Fruit fly (Drosophila melanogaster) whole organism, embryonic: ENCODE results near the gene CG33483.
A peak's percentile ranks its signal among the peaks of the same experiment; 100 is the strongest.

ENCODE experiments used
- Aef1 ChIP-seq: fragments of 200-800 bp; sonication (Bioruptor generic); IDR thresholded peaks from 3 replicates; pipeline ENCODE4 v1.3.6; 2022; ENCODE audit warnings: missing biosample characterization, missing genetic modification characterization
- Bgb ChIP-seq: fragments of 200-800 bp; sonication (Bioruptor generic); IDR thresholded peaks from 2 replicates; pipeline ENCODE4 v1.3.6; 2022; ENCODE audit warnings: missing biosample characterization, missing genetic modification characterization; ENCODE audit not compliant: partially characterized antibody
- CG10462 ChIP-seq: fragments of 200-800 bp; sonication (Bioruptor generic); optimal IDR thresholded peaks from 2 replicates; lab custom pipeline; 2016; ENCODE audit warnings: missing biosample characterization, missing genetic modification characterization
- CG11093 ChIP-seq: fragments of 200-800 bp; sonication (Bioruptor generic); IDR thresholded peaks from 3 replicates; pipeline ENCODE4 v1.3.6; 2022; ENCODE audit warnings: missing biosample characterization, missing genetic modification characterization
- CG1233 ChIP-seq: fragments of 200-800 bp; sonication (Bioruptor generic); optimal IDR thresholded peaks from 4 replicates; lab custom pipeline; 2018; ENCODE audit warnings: missing biosample characterization, mild to moderate bottlenecking, missing genetic modification characterization
- CG13287 ChIP-seq: fragments of 200-800 bp; sonication (Bioruptor generic); IDR thresholded peaks from 2 replicates; pipeline ENCODE4 v1.3.6; 2022; ENCODE audit warnings: missing biosample characterization, missing genetic modification characterization; ENCODE audit not compliant: partially characterized antibody
- CG15601 ChIP-seq: fragments of 200-800 bp; sonication (Bioruptor generic); optimal IDR thresholded peaks from 3 replicates; lab custom pipeline; 2019; ENCODE audit warnings: missing biosample characterization, mild to moderate bottlenecking, missing genetic modification characterization, moderate library complexity
- CG17328 ChIP-seq: fragments of 200-800 bp; sonication (Bioruptor generic); IDR thresholded peaks from 2 replicates; pipeline ENCODE4 v1.3.6; 2022; ENCODE audit warnings: missing biosample characterization, missing genetic modification characterization
- CG17829 ChIP-seq: fragments of 200-800 bp; optimal IDR thresholded peaks from 2 replicates; lab custom pipeline; 2019; ENCODE audit warnings: missing biosample characterization, mild to moderate bottlenecking, missing genetic modification characterization, moderate library complexity
- CG18476 ChIP-seq: fragments of 200-800 bp; sonication (Bioruptor generic); optimal IDR thresholded peaks from 2 replicates; lab custom pipeline; 2016; ENCODE audit warnings: missing biosample characterization, mild to moderate bottlenecking, missing genetic modification characterization
- CG2678 ChIP-seq: fragments of 200-800 bp; sonication (Bioruptor generic); optimal IDR thresholded peaks from 3 replicates; lab custom pipeline; 2019; ENCODE audit warnings: missing biosample characterization, mild to moderate bottlenecking, missing genetic modification characterization, moderate library complexity
- CG30403 ChIP-seq: fragments of 200-800 bp; sonication (Bioruptor generic); optimal IDR thresholded peaks from 3 replicates; lab custom pipeline; 2016; ENCODE audit warnings: missing biosample characterization, missing genetic modification characterization
- CG31224 ChIP-seq: fragments of 200-800 bp; sonication (Bioruptor generic); IDR thresholded peaks from 2 replicates; pipeline ENCODE4 v1.3.6; 2022; ENCODE audit warnings: missing biosample characterization, missing genetic modification characterization
- CG32772 ChIP-seq: fragments of 200-800 bp; sonication (Bioruptor generic); IDR thresholded peaks from 2 replicates; pipeline ENCODE4 v1.3.6; 2022; ENCODE audit warnings: missing biosample characterization, missing genetic modification characterization
- CG3838 ChIP-seq: fragments of 200-800 bp; sonication (Bioruptor generic); optimal IDR thresholded peaks from 3 replicates; lab custom pipeline; 2016; ENCODE audit warnings: missing biosample characterization, missing genetic modification characterization
- CG6813 ChIP-seq: fragments of 200-800 bp; sonication (Bioruptor generic); optimal IDR thresholded peaks from 2 replicates; lab custom pipeline; 2017; ENCODE audit warnings: missing biosample characterization, missing genetic modification characterization, mild to moderate bottlenecking, moderate library complexity, missing genetic modification reagents
- CG6854 ChIP-seq: fragments of 200-800 bp; sonication (Bioruptor generic); optimal IDR thresholded peaks from 3 replicates; lab custom pipeline; 2017; ENCODE audit warnings: missing biosample characterization, mild to moderate bottlenecking, missing genetic modification characterization
- CG9932 ChIP-seq: fragments of 200-800 bp; sonication (Bioruptor generic); IDR thresholded peaks from 2 replicates; pipeline ENCODE4 v1.3.6; 2022; ENCODE audit warnings: missing biosample characterization, missing genetic modification characterization
- Camta ChIP-seq: fragments of 200-800 bp; sonication (Bioruptor generic); optimal IDR thresholded peaks from 2 replicates; lab custom pipeline; 2016; ENCODE audit warnings: missing biosample characterization, missing genetic modification characterization
- CrebB ChIP-seq: fragments of 200-800 bp; sonication (Bioruptor generic); optimal IDR thresholded peaks from 3 replicates; lab custom pipeline; 2018; ENCODE audit warnings: missing biosample characterization, mild to moderate bottlenecking, missing genetic modification characterization
- Dip3 ChIP-seq: fragments of 200-800 bp; sonication (Bioruptor generic); optimal IDR thresholded peaks from 3 replicates; lab custom pipeline; 2016; ENCODE audit warnings: missing biosample characterization, missing genetic modification characterization
- Eip74EF ChIP-seq, 2 experiments: fragments of 200-800 bp in 1 of 2; fragments of >200 bp in 1 of 2; sonication (Bioruptor generic) in 1 of 2; optimal IDR thresholded peaks; 2 replicates each; lab custom pipeline; 2017 to 2019; ENCODE audit warnings: missing biosample characterization in 2 of 2, missing genetic modification characterization in 2 of 2, mild to moderate bottlenecking in 1 of 2, moderate library complexity in 1 of 2
- Fer1 ChIP-seq: fragments of 200-800 bp; sonication (Bioruptor generic); optimal IDR thresholded peaks from 2 replicates; lab custom pipeline; 2017; ENCODE audit warnings: missing biosample characterization, mild to moderate bottlenecking, missing genetic modification characterization
- HLHmδ ChIP-seq: fragments of 200-800 bp; sonication (Bioruptor generic); optimal IDR thresholded peaks from 2 replicates; lab custom pipeline; 2018; ENCODE audit warnings: missing biosample characterization, mild to moderate bottlenecking, missing genetic modification characterization, moderate library complexity
- Hmr ChIP-seq: fragments of 200-800 bp; sonication (Bioruptor generic); optimal IDR thresholded peaks from 3 replicates; lab custom pipeline; 2017; ENCODE audit warnings: mild to moderate bottlenecking, missing biosample characterization, missing genetic modification reagents, missing genetic modification characterization
- Hr51 ChIP-seq, 2 experiments: fragments of 200-800 bp; sonication (Bioruptor generic); optimal IDR thresholded peaks; 2 replicates in 1 of 2; 3 replicates in 1 of 2; lab custom pipeline; 2016 to 2018; ENCODE audit warnings: missing biosample characterization in 2 of 2, missing genetic modification characterization in 2 of 2, mild to moderate bottlenecking in 1 of 2, moderate library complexity in 1 of 2
- Oli ChIP-seq: fragments of 200-800 bp; sonication (Bioruptor generic); optimal IDR thresholded peaks from 2 replicates; lab custom pipeline; 2018; ENCODE audit warnings: missing biosample characterization, mild to moderate bottlenecking, missing genetic modification characterization, moderate library complexity
- Spps ChIP-seq: fragments of 200-800 bp; sonication (Bioruptor generic); optimal IDR thresholded peaks from 2 replicates; lab custom pipeline; 2018; ENCODE audit warnings: missing biosample characterization, mild to moderate bottlenecking, missing genetic modification characterization
- ash1 ChIP-seq: fragments of 200-800 bp; sonication (Bioruptor generic); optimal IDR thresholded peaks from 2 replicates; lab custom pipeline; 2018; ENCODE audit warnings: missing biosample characterization, mild to moderate bottlenecking, missing genetic modification characterization
- bigmax ChIP-seq: fragments of 200-800 bp; sonication (Bioruptor generic); optimal IDR thresholded peaks from 2 replicates; lab custom pipeline; 2018; ENCODE audit warnings: missing biosample characterization, mild to moderate bottlenecking, missing genetic modification characterization
- croc ChIP-seq: fragments of 200-800 bp; sonication (Bioruptor generic); conservative IDR thresholded peaks from 3 replicates; pipeline ENCODE4 v1.3.6; 2022; ENCODE audit warnings: missing biosample characterization, missing genetic modification characterization
- da ChIP-seq: fragments of 200-800 bp; sonication (Bioruptor generic); optimal IDR thresholded peaks from 2 replicates; lab custom pipeline; 2016; ENCODE audit warnings: missing biosample characterization, missing genetic modification characterization
- fru ChIP-seq: fragments of >200 bp; optimal IDR thresholded peaks from 2 replicates; lab custom pipeline; 2017
- gem ChIP-seq: fragments of 200-800 bp; sonication (Bioruptor generic); optimal IDR thresholded peaks from 2 replicates; lab custom pipeline; 2019; ENCODE audit warnings: missing biosample characterization, mild to moderate bottlenecking, missing genetic modification characterization, moderate library complexity
- gt ChIP-seq: fragments of 200-800 bp; sonication (Bioruptor generic); IDR thresholded peaks from 2 replicates; pipeline ENCODE4 v1.3.6; 2022; ENCODE audit warnings: missing biosample characterization, missing genetic modification characterization
- hbn ChIP-seq: fragments of 200-800 bp; sonication (Bioruptor generic); IDR thresholded peaks from 2 replicates; pipeline ENCODE4 v1.3.6; 2022; ENCODE audit warnings: missing biosample characterization, missing genetic modification characterization; ENCODE audit not compliant: partially characterized antibody
- inv ChIP-seq: fragments of 200-800 bp; sonication (Bioruptor generic); IDR thresholded peaks from 2 replicates; pipeline ENCODE4 v1.3.6; 2022; ENCODE audit warnings: missing biosample characterization, missing genetic modification characterization; ENCODE audit not compliant: partially characterized antibody
- klu ChIP-seq: fragments of 200-800 bp; sonication (Bioruptor generic); IDR thresholded peaks from 2 replicates; pipeline ENCODE4 v1.3.6; 2022; ENCODE audit warnings: missing biosample characterization, missing genetic modification characterization
- kni ChIP-seq: fragments of 200-800 bp; sonication (Bioruptor generic); optimal IDR thresholded peaks from 3 replicates; lab custom pipeline; 2017; ENCODE audit warnings: mild to moderate bottlenecking, missing biosample characterization, missing genetic modification reagents, missing genetic modification characterization
- lola ChIP-seq, 3 experiments: fragments of >200 bp in 2 of 3; fragments of 200-800 bp in 1 of 3; sonication (Bioruptor generic) in 1 of 3; optimal IDR thresholded peaks; 2 replicates each; lab custom pipeline; 2017 to 2019; ENCODE audit warnings: missing biosample characterization in 3 of 3, missing genetic modification characterization in 3 of 3, mild to moderate bottlenecking in 1 of 3, moderate library complexity in 1 of 3
- nau ChIP-seq: fragments of 200-800 bp; sonication (Bioruptor generic); optimal IDR thresholded peaks from 3 replicates; lab custom pipeline; 2017; ENCODE audit warnings: missing biosample characterization, mild to moderate bottlenecking, missing genetic modification characterization, missing genetic modification reagents
- nerfin-1 ChIP-seq: fragments of 200-800 bp; sonication (Bioruptor generic); optimal IDR thresholded peaks from 3 replicates; lab custom pipeline; 2019; ENCODE audit warnings: missing biosample characterization, mild to moderate bottlenecking, missing genetic modification characterization, moderate library complexity
- sd ChIP-seq: fragments of 200-800 bp; sonication (Bioruptor generic); optimal IDR thresholded peaks from 3 replicates; lab custom pipeline; 2018; ENCODE audit warnings: missing biosample characterization, mild to moderate bottlenecking, missing genetic modification characterization, moderate library complexity
- slbo ChIP-seq: fragments of 200-800 bp; sonication (Bioruptor generic); IDR thresholded peaks from 2 replicates; pipeline ENCODE4 v1.3.6; 2022; ENCODE audit warnings: missing biosample characterization, missing genetic modification characterization
- sob ChIP-seq: fragments of 200-800 bp; sonication (Bioruptor generic); IDR thresholded peaks from 2 replicates; pipeline ENCODE4 v1.3.6; 2022; ENCODE audit warnings: missing biosample characterization, missing genetic modification characterization
- toy ChIP-seq: fragments of 200-800 bp; sonication (Bioruptor generic); IDR thresholded peaks from 2 replicates; pipeline ENCODE4 v1.3.6; 2022; ENCODE audit warnings: missing biosample characterization, missing genetic modification characterization
- vfl ChIP-seq: fragments of 200-800 bp; sonication (Bioruptor generic); optimal IDR thresholded peaks from 2 replicates; lab custom pipeline; 2016; ENCODE audit warnings: missing biosample characterization, missing genetic modification characterization
- zf30C ChIP-seq: fragments of 200-800 bp; sonication (Bioruptor generic); optimal IDR thresholded peaks from 3 replicates; lab custom pipeline; 2018; ENCODE audit warnings: missing biosample characterization, mild to moderate bottlenecking, missing genetic modification characterization

Gene CG33483

DNA sequence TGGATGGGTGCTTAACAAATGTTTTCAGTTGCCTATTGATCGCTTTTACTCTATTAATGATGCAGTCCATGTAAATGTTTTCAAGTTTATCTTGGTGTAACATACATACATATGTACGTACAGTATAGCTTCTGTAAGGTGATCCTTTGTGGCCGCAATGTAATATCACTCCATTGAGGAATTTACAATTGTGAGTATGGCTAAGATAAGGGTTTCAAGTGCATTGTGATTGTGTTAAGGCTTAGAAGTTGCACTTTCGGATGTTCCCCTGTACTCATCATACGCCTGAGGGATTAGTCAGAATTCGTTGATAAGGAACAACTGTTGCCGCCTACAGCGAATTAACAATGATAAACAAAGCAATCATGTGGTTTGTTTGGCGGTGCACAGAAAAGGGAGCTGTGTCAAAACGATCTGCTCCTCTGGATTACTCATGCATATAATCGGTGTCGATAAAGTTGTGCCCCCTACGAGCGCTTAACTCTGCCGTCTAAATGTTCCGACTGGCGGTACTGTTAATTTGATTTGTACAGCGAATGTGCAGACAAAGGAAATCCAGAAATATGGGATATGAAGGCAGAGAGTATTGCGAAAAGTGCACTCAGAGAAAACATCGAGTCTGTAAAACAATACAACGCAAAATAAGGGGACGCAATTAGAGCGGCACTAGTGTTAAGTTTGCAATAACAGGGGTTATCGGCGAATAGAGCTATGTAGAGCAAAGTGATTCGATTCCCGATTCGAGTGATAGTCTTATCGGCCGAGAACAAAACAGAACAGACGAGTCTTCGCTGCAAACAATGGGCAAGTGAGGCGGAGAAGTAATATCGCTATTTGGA is 14.0 kb downstream of the CG33483 start (continued):
- no peak for TF ChIP-seq Spps (tag; lab: Kevin White, UChicago)
- peak in 1 of 3 experiments; percentile 23 for TF ChIP-seq lola (GFP tag; optimal IDR thresholded peaks at IDR 0.05; lab: Kevin White, UChicago)
- TF ChIP-seq CG18476 (GFP tag; lab: Kevin White, UChicago) = no peak
- TF ChIP-seq sob (GFP tag; lab: Robert Waterston, UW) = peak; percentile 70
- peak; percentile 48; the same call in 1 of the 2 replicates for TF ChIP-seq CG31224 (GFP tag; lab: Robert Waterston, UW)
- TF ChIP-seq gem (tag; lab: Kevin White, UChicago) = peak; percentile 73
- TF ChIP-seq Hr51 (GFP tag; optimal IDR thresholded peaks at IDR 0.05; lab: Kevin White, UChicago) = peak; percentile 32 to 59
- TF ChIP-seq CrebB (tag; lab: Kevin White, UChicago) = no peak
- peak; percentile 28 for TF ChIP-seq CG1233
- TF ChIP-seq CG11093 = peak; percentile 61; the same call in 2 of the 3 replicates
- TF ChIP-seq nerfin-1 = peak; percentile 41
- no peak for TF ChIP-seq HLHmδ (GFP tag; lab: Kevin White, UChicago)
- no peak for TF ChIP-seq sd (tag; lab: Kevin White, UChicago)
- peak; percentile 31 for TF ChIP-seq CG17829 (tag; lab: Kevin White, UChicago)
- TF ChIP-seq CG10462 = peak; percentile 33
- no peak for TF ChIP-seq bigmax (GFP tag; lab: Kevin White, UChicago)
- no peak for TF ChIP-seq Bgb
- TF ChIP-seq nau (GFP tag; lab: Kevin White, UChicago) = no peak
- TF ChIP-seq CG6854 (GFP tag; lab: Kevin White, UChicago) = no peak
- TF ChIP-seq CG2678 (tag; lab: Kevin White, UChicago) = peak; percentile 77
- TF ChIP-seq CG15601 = peak; percentile 39
- TF ChIP-seq ash1 (GFP tag; lab: Kevin White, UChicago) = no peak
- TF ChIP-seq fru (lab: Kevin White, UChicago) = no peak
- peak; percentile 60 for TF ChIP-seq Oli
- no peak for TF ChIP-seq hbn (GFP tag; lab: Robert Waterston, UW)
- TF ChIP-seq slbo = peak; percentile 81
- no peak for TF ChIP-seq da (GFP tag; lab: Kevin White, UChicago)
- TF ChIP-seq Camta (GFP tag; lab: Kevin White, UChicago) = peak; percentile 49
- peak; percentile 36; the same call in 1 of the 3 replicates for TF ChIP-seq croc (GFP tag; lab: Robert Waterston, UW)
- peak; percentile 56 for TF ChIP-seq Fer1
- TF ChIP-seq zf30C (GFP tag; lab: Kevin White, UChicago) = no peak
- TF ChIP-seq CG30403 (GFP tag; lab: Kevin White, UChicago) = peak; percentile 66
- peak; percentile 46 for TF ChIP-seq Dip3 (GFP tag; lab: Kevin White, UChicago)
- TF ChIP-seq CG3838 (GFP tag; lab: Kevin White, UChicago) = no peak
- no peak; the same call in 1 of the 2 replicates for TF ChIP-seq gt (GFP tag; lab: Robert Waterston, UW)
- TF ChIP-seq CG9932 (GFP tag; lab: Robert Waterston, UW) = peak; percentile 66
- TF ChIP-seq Aef1 (GFP tag; lab: Robert Waterston, UW) = peak; percentile 54; the same call in 2 of the 3 replicates
- TF ChIP-seq vfl = peak; percentile 35
- no peak for TF ChIP-seq Eip74EF (GFP tag; optimal IDR thresholded peaks at IDR 0.05; lab: Kevin White, UChicago)
- peak; percentile 35 for TF ChIP-seq Hmr (GFP tag; lab: Kevin White, UChicago)
- TF ChIP-seq toy (GFP tag; lab: Robert Waterston, UW) = no peak
- TF ChIP-seq inv (GFP tag; lab: Robert Waterston, UW) = no peak
- TF ChIP-seq klu (GFP tag; lab: Robert Waterston, UW) = no peak
- peak; percentile 56; the same call in 1 of the 2 replicates for TF ChIP-seq CG32772
- no peak for TF ChIP-seq CG13287
- no peak for TF ChIP-seq kni (GFP tag; lab: Kevin White, UChicago)
- TF ChIP-seq CG17328 = peak; percentile 63
- peak; percentile 64 for TF ChIP-seq CG6813 (GFP tag; lab: Kevin White, UChicago)
